Fruit fly (Drosophila melanogaster) whole organism, embryonic: ENCODE data around the gene Karybeta3.

Experiments used
- Abd-B ChIP-seq: fragments of 200-800 bp; sonication (Bioruptor generic); optimal IDR thresholded peaks from 2 replicates; lab custom pipeline; 2018; ENCODE audit warnings: missing biosample characterization, mild to moderate bottlenecking, missing genetic modification characterization, moderate library complexity
- Awh ChIP-seq: fragments of 200-800 bp; sonication (Bioruptor generic); IDR thresholded peaks from 2 replicates; pipeline ENCODE4, ENCODE4 v1.3.6; 2022; ENCODE audit warnings: missing biosample characterization, missing genetic modification characterization
- Bgb ChIP-seq: fragments of 200-800 bp; sonication (Bioruptor generic); IDR thresholded peaks from 2 replicates; pipeline ENCODE4 v1.3.6; 2022; ENCODE audit warnings: missing biosample characterization, missing genetic modification characterization; ENCODE audit not compliant: partially characterized antibody
- CG10462 ChIP-seq: fragments of 200-800 bp; sonication (Bioruptor generic); optimal IDR thresholded peaks from 2 replicates; lab custom pipeline; 2016; ENCODE audit warnings: missing biosample characterization, missing genetic modification characterization
- CG11696 ChIP-seq: fragments of 200-800 bp; sonication (Bioruptor generic); IDR thresholded peaks from 2 replicates; pipeline ENCODE4 v1.3.6; 2022; ENCODE audit warnings: missing biosample characterization, missing genetic modification characterization
- CG12391 ChIP-seq: fragments of 200-800 bp; sonication (Bioruptor generic); optimal IDR thresholded peaks from 3 replicates; lab custom pipeline; 2018; ENCODE audit warnings: missing biosample characterization, mild to moderate bottlenecking, missing genetic modification characterization, moderate library complexity
- CG12744 ChIP-seq: fragments of 200-800 bp; sonication (Bioruptor generic); optimal IDR thresholded peaks from 2 replicates; lab custom pipeline; 2016; ENCODE audit warnings: missing biosample characterization, missing genetic modification characterization
- CG12769 ChIP-seq: fragments of 200-800 bp; sonication (Bioruptor generic); optimal IDR thresholded peaks from 2 replicates; lab custom pipeline; 2019; ENCODE audit warnings: missing biosample characterization, mild to moderate bottlenecking, missing genetic modification characterization, moderate library complexity
- CG12942 ChIP-seq: fragments of 200-800 bp; sonication (Bioruptor generic); optimal IDR thresholded peaks from 3 replicates; lab custom pipeline; 2016; ENCODE audit warnings: missing biosample characterization, missing genetic modification characterization
- CG14441 ChIP-seq: fragments of 200-800 bp; sonication (Bioruptor generic); IDR thresholded peaks from 2 replicates; pipeline ENCODE4 v1.3.6; 2022; ENCODE audit warnings: missing biosample characterization, missing genetic modification characterization
- CG15479 ChIP-seq: fragments of 200-800 bp; sonication (Bioruptor generic); optimal IDR thresholded peaks from 3 replicates; lab custom pipeline; 2019; ENCODE audit warnings: missing biosample characterization, mild to moderate bottlenecking, missing genetic modification characterization, moderate library complexity
- CG16815 ChIP-seq: fragments of 200-800 bp; sonication (Bioruptor generic); optimal IDR thresholded peaks from 3 replicates; lab custom pipeline; 2017; ENCODE audit warnings: missing biosample characterization, mild to moderate bottlenecking, missing genetic modification characterization
- CG17359 ChIP-seq: fragments of 200-800 bp; sonication (Bioruptor generic); optimal IDR thresholded peaks from 3 replicates; lab custom pipeline; 2018; ENCODE audit warnings: missing biosample characterization, mild to moderate bottlenecking, missing genetic modification characterization, moderate library complexity
- CG17802 ChIP-seq: fragments of 200-800 bp; sonication (Bioruptor generic); optimal IDR thresholded peaks from 2 replicates; lab custom pipeline; 2018; ENCODE audit warnings: missing biosample characterization, mild to moderate bottlenecking, missing genetic modification characterization, moderate library complexity
- CG1792 ChIP-seq: fragments of 200-800 bp; sonication (Bioruptor generic); optimal IDR thresholded peaks from 2 replicates; lab custom pipeline; 2016; ENCODE audit warnings: missing biosample characterization, missing genetic modification characterization
- CG1832 ChIP-seq: fragments of 200-800 bp; sonication (Bioruptor generic); optimal IDR thresholded peaks from 2 replicates; lab custom pipeline; 2017; ENCODE audit warnings: missing biosample characterization, mild to moderate bottlenecking, missing genetic modification characterization, inconsistent platforms
- CG18619 ChIP-seq: fragments of 200-800 bp; sonication (Bioruptor generic); optimal IDR thresholded peaks from 3 replicates; lab custom pipeline; 2017; ENCODE audit warnings: missing biosample characterization, mild to moderate bottlenecking, missing genetic modification characterization
- CG2199 ChIP-seq: fragments of 200-800 bp; sonication (Bioruptor generic); IDR thresholded peaks from 3 replicates; pipeline ENCODE4 v1.3.6; 2022; ENCODE audit warnings: missing biosample characterization, missing genetic modification characterization
- CG2202 ChIP-seq: fragments of 200-800 bp; sonication (Bioruptor generic); optimal IDR thresholded peaks from 2 replicates; lab custom pipeline; 2018; ENCODE audit warnings: missing biosample characterization, mild to moderate bottlenecking, missing genetic modification characterization
- CG33557 ChIP-seq: fragments of 200-800 bp; sonication (Bioruptor generic); optimal IDR thresholded peaks from 2 replicates; lab custom pipeline; 2019; ENCODE audit warnings: missing biosample characterization, mild to moderate bottlenecking, missing genetic modification characterization, moderate library complexity
- CG3995 ChIP-seq: fragments of 200-800 bp; sonication (Bioruptor generic); optimal IDR thresholded peaks from 3 replicates; lab custom pipeline; 2016; ENCODE audit warnings: missing biosample characterization, missing genetic modification characterization
- CG5953 ChIP-seq: fragments of 200-800 bp; sonication (Bioruptor generic); IDR thresholded peaks from 2 replicates; pipeline ENCODE4 v1.3.6; 2022; ENCODE audit warnings: missing biosample characterization, missing genetic modification characterization
- CG6175 ChIP-seq: fragments of 200-800 bp; sonication (Bioruptor generic); IDR thresholded peaks from 3 replicates; pipeline ENCODE4 v1.3.6; 2022; ENCODE audit warnings: missing biosample characterization, missing genetic modification characterization
- CG6791 ChIP-seq: fragments of 200-800 bp; sonication (Bioruptor generic); IDR thresholded peaks from 3 replicates; pipeline ENCODE4 v1.3.6; 2022; ENCODE audit warnings: missing biosample characterization, missing genetic modification characterization; ENCODE audit not compliant: partially characterized antibody
- CG8765 ChIP-seq: fragments of 200-800 bp; sonication (Bioruptor generic); IDR thresholded peaks from 2 replicates; pipeline ENCODE4 v1.3.6; 2022; ENCODE audit warnings: missing biosample characterization, missing genetic modification characterization
- CG9609 ChIP-seq: fragments of 200-800 bp; sonication (Bioruptor generic); optimal IDR thresholded peaks from 3 replicates; lab custom pipeline; 2016; ENCODE audit warnings: missing biosample characterization, missing genetic modification characterization
- Chrac-16 ChIP-seq: fragments of 200-800 bp; sonication (Bioruptor generic); optimal IDR thresholded peaks from 3 replicates; lab custom pipeline; 2016; ENCODE audit warnings: missing biosample characterization, missing genetic modification characterization
- Doc3 ChIP-seq: fragments of 200-800 bp; sonication (Bioruptor generic); IDR thresholded peaks from 3 replicates; pipeline ENCODE4 v1.3.6; 2022; ENCODE audit warnings: missing biosample characterization, missing genetic modification characterization; ENCODE audit not compliant: partially characterized antibody
- E2f1 ChIP-seq: fragments of 200-800 bp; sonication (Bioruptor generic); IDR thresholded peaks from 2 replicates; pipeline ENCODE4 v1.3.6; 2022; ENCODE audit warnings: missing biosample characterization, missing genetic modification characterization
- Elba2 ChIP-seq: fragments of 200-800 bp; sonication (Bioruptor generic); optimal IDR thresholded peaks from 3 replicates; lab custom pipeline; 2016; ENCODE audit warnings: missing biosample characterization, missing genetic modification characterization
- Hmr ChIP-seq: fragments of 200-800 bp; sonication (Bioruptor generic); optimal IDR thresholded peaks from 3 replicates; lab custom pipeline; 2017; ENCODE audit warnings: mild to moderate bottlenecking, missing biosample characterization, missing genetic modification reagents, missing genetic modification characterization
- Lim3 ChIP-seq: fragments of 200-800 bp; sonication (Bioruptor generic); IDR thresholded peaks from 2 replicates; pipeline ENCODE4 v1.3.6; 2022; ENCODE audit warnings: missing biosample characterization, missing genetic modification characterization
- NK7.1 ChIP-seq: fragments of 200-800 bp; sonication (Bioruptor generic); optimal IDR thresholded peaks from 3 replicates; lab custom pipeline; 2016; ENCODE audit warnings: missing biosample characterization, missing genetic modification characterization
- Rfx ChIP-seq: fragments of 200-800 bp; sonication (Bioruptor generic); IDR thresholded peaks from 2 replicates; pipeline ENCODE4 v1.3.6; 2022; ENCODE audit warnings: missing biosample characterization, missing genetic modification characterization
- Ssrp ChIP-seq: fragments of 200-800 bp; sonication (Bioruptor generic); optimal IDR thresholded peaks from 2 replicates; lab custom pipeline; 2018; ENCODE audit warnings: missing biosample characterization, mild to moderate bottlenecking, missing genetic modification characterization, moderate library complexity
- ap ChIP-seq: fragments of 200-800 bp; sonication (Bioruptor generic); IDR thresholded peaks from 2 replicates; pipeline ENCODE4 v1.3.6; 2022; ENCODE audit warnings: missing biosample characterization, missing genetic modification characterization
- bsh ChIP-seq, 2 experiments: fragments of 200-800 bp; sonication (Bioruptor generic); optimal IDR thresholded peaks; 2 replicates each; lab custom pipeline; 2017 to 2018; ENCODE audit warnings: mild to moderate bottlenecking in 2 of 2, missing biosample characterization in 2 of 2, missing genetic modification characterization in 2 of 2, moderate library complexity in 1 of 2
- cg ChIP-seq: fragments of 200-800 bp; sonication (Bioruptor generic); optimal IDR thresholded peaks from 3 replicates; lab custom pipeline; 2019; ENCODE audit warnings: missing biosample characterization, mild to moderate bottlenecking, missing genetic modification characterization, moderate library complexity
- emc ChIP-seq: fragments of 200-800 bp; sonication (Bioruptor generic); optimal IDR thresholded peaks from 2 replicates; lab custom pipeline; 2016; ENCODE audit warnings: missing biosample characterization, missing genetic modification characterization
- fd96Cb ChIP-seq: fragments of 200-800 bp; sonication (Bioruptor generic); optimal IDR thresholded peaks from 2 replicates; lab custom pipeline; 2018; ENCODE audit warnings: missing biosample characterization, mild to moderate bottlenecking, missing genetic modification characterization, moderate library complexity
- jing ChIP-seq: fragments of 200-800 bp; sonication (Bioruptor generic); optimal IDR thresholded peaks from 2 replicates; lab custom pipeline; 2018; ENCODE audit warnings: missing biosample characterization, mild to moderate bottlenecking, missing genetic modification characterization
- jumu ChIP-seq: fragments of 200-800 bp; sonication (Bioruptor generic); optimal IDR thresholded peaks from 3 replicates; lab custom pipeline; 2016; ENCODE audit warnings: missing biosample characterization, missing genetic modification characterization
- lbe ChIP-seq: fragments of 200-800 bp; sonication (Bioruptor generic); optimal IDR thresholded peaks from 2 replicates; lab custom pipeline; 2016; ENCODE audit warnings: missing biosample characterization, mild to moderate bottlenecking, missing genetic modification characterization
- lilli ChIP-seq: fragments of 200-800 bp; sonication (Bioruptor generic); optimal IDR thresholded peaks from 3 replicates; lab custom pipeline; 2016; ENCODE audit warnings: missing biosample characterization, missing genetic modification characterization
- maf-S ChIP-seq: fragments of 200-800 bp; sonication (Bioruptor generic); optimal IDR thresholded peaks from 2 replicates; lab custom pipeline; 2016; ENCODE audit warnings: missing biosample characterization, missing genetic modification characterization
- psq ChIP-seq: fragments of 200-800 bp; sonication (Bioruptor generic); optimal IDR thresholded peaks from 2 replicates; lab custom pipeline; 2017; ENCODE audit warnings: missing biosample characterization, missing genetic modification characterization
- sim ChIP-seq: fragments of 200-800 bp; sonication (Bioruptor generic); IDR thresholded peaks from 2 replicates; pipeline ENCODE4 v1.3.6; 2022; ENCODE audit warnings: missing biosample characterization, missing genetic modification characterization
- tin ChIP-seq: fragments of 200-800 bp; sonication (Bioruptor generic); optimal IDR thresholded peaks from 3 replicates; lab custom pipeline; 2016; ENCODE audit warnings: missing biosample characterization, missing genetic modification characterization
- ttk ChIP-seq: fragments of 200-800 bp; sonication (Bioruptor generic); IDR thresholded peaks from 2 replicates; pipeline ENCODE4 v2.1.2; 2022; ENCODE audit warnings: missing biosample characterization, missing genetic modification characterization
- usp ChIP-seq: fragments of >200 bp; optimal IDR thresholded peaks from 2 replicates; lab custom pipeline; 2017; ENCODE audit warnings: missing biosample characterization, missing genetic modification characterization
- zfh2 ChIP-seq: fragments of 200-800 bp; sonication (Bioruptor generic); optimal IDR thresholded peaks from 2 replicates; lab custom pipeline; 2016; ENCODE audit warnings: missing biosample characterization, missing genetic modification characterization

Karybeta3 gene

dm6 chr3R:4663068-4663467, 14.1 kb downstream of the Karybeta3 start (continued):
- peak; percentile 40 for TF ChIP-seq maf-S (GFP tag; lab: Kevin White, UChicago)
- TF ChIP-seq CG3995 (GFP tag; lab: Kevin White, UChicago), result no peak
- TF ChIP-seq lbe, result no peak
- peak; percentile 39 for TF ChIP-seq CG15479
- TF ChIP-seq CG17359, result peak; percentile 93
- TF ChIP-seq CG17802 (tag; lab: Kevin White, UChicago), result peak; percentile 58
- no peak for TF ChIP-seq usp (GFP tag; lab: Kevin White, UChicago)
- TF ChIP-seq CG33557 (GFP tag; lab: Kevin White, UChicago), result peak; percentile 37
- TF ChIP-seq Abd-B (GFP tag; lab: Kevin White, UChicago), result peak; percentile 80
- TF ChIP-seq CG16815 (GFP tag; lab: Kevin White, UChicago), result peak; percentile 24
- TF ChIP-seq psq, result no peak
- peak; percentile 76 for TF ChIP-seq E2f1 (GFP tag; lab: Robert Waterston, UW)
- TF ChIP-seq CG9609 (GFP tag; lab: Kevin White, UChicago), result no peak
- TF ChIP-seq Elba2 (GFP tag; lab: Kevin White, UChicago), result peak; percentile 46
- no peak; the same call in 1 of the 2 replicates for TF ChIP-seq ap (GFP tag; lab: Robert Waterston, UW)
- peak; percentile 43 for TF ChIP-seq CG2202 (tag; lab: Kevin White, UChicago)
- peak; percentile 69 for TF ChIP-seq jumu (GFP tag; lab: Kevin White, UChicago)
- peak; percentile 3 to 74 for TF ChIP-seq bsh (GFP tag; optimal IDR thresholded peaks at IDR 0.05; lab: Kevin White, UChicago)
- TF ChIP-seq CG18619 (GFP tag; lab: Kevin White, UChicago), result peak; percentile 29
- peak; percentile 88 for TF ChIP-seq tin (GFP tag; lab: Kevin White, UChicago)
- peak; percentile 39 for TF ChIP-seq lilli
- TF ChIP-seq Hmr (GFP tag; lab: Kevin White, UChicago), result peak; percentile 48
- TF ChIP-seq CG14441, result peak; percentile 77
- TF ChIP-seq Chrac-16 (GFP tag; lab: Kevin White, UChicago), result peak; percentile 75
- peak; percentile 70 for TF ChIP-seq Awh (GFP tag; lab: Robert Waterston, UW)
- TF ChIP-seq CG6175 (GFP tag; lab: Robert Waterston, UW), result no peak
- peak; percentile 64 for TF ChIP-seq NK7.1
- peak; percentile 49 for TF ChIP-seq CG12769 (tag; lab: Kevin White, UChicago)
- TF ChIP-seq Bgb (GFP tag; lab: Robert Waterston, UW), result no peak
- TF ChIP-seq CG12744 (GFP tag; lab: Kevin White, UChicago), result no peak
- TF ChIP-seq CG12391 (tag; lab: Kevin White, UChicago), result peak; percentile 78
- no peak for TF ChIP-seq CG12942
- peak; percentile 87 for TF ChIP-seq sim (GFP tag; lab: Robert Waterston, UW)
- TF ChIP-seq fd96Cb (tag; lab: Kevin White, UChicago), result peak; percentile 88
- peak; percentile 77 for TF ChIP-seq ttk (GFP tag; lab: Robert Waterston, UW)
- no peak for TF ChIP-seq Lim3
- no peak for TF ChIP-seq emc (GFP tag; lab: Kevin White, UChicago)
- no peak for TF ChIP-seq zfh2 (GFP tag; lab: Kevin White, UChicago)
- peak; percentile 62 for TF ChIP-seq Rfx (GFP tag; lab: Robert Waterston, UW)
- TF ChIP-seq CG10462 (GFP tag; lab: Kevin White, UChicago), result peak; percentile 23
- TF ChIP-seq CG1832 (GFP tag; lab: Kevin White, UChicago), result no peak
- peak; percentile 46 for TF ChIP-seq Ssrp (tag; lab: Kevin White, UChicago)
- TF ChIP-seq jing (GFP tag; lab: Kevin White, UChicago), result peak; percentile 62
- no peak for TF ChIP-seq Doc3 (GFP tag; lab: Robert Waterston, UW)
- TF ChIP-seq CG11696 (GFP tag; lab: Robert Waterston, UW), result peak; percentile 48
- TF ChIP-seq CG6791 (GFP tag; lab: Robert Waterston, UW), result no peak
- TF ChIP-seq CG2199 (GFP tag; lab: Robert Waterston, UW), result peak; percentile 92
- TF ChIP-seq CG5953 (GFP tag; lab: Robert Waterston, UW), result no peak; the same call in 1 of the 2 replicates
- TF ChIP-seq cg (GFP tag; lab: Kevin White, UChicago), result no peak
- TF ChIP-seq CG8765 (GFP tag; lab: Robert Waterston, UW), result peak; percentile 85; the same call in 1 of the 2 replicates
- peak; percentile 56 for TF ChIP-seq CG1792
